Fruit fly (Drosophila melanogaster) whole organism, adult: Measurements from ENCODE around the gene CG1529.

Experiments
- CG11617 ChIP-seq: fragments of 200-800 bp; sonication (Bioruptor generic); optimal IDR thresholded peaks from 2 replicates; lab custom pipeline; 2017; ENCODE audit warnings: mild to moderate bottlenecking, missing biosample characterization, missing genetic modification reagents, missing genetic modification characterization
- CG12768 ChIP-seq: fragments of 200-800 bp; sonication (Bioruptor generic); optimal IDR thresholded peaks from 2 replicates; lab custom pipeline; 2017; ENCODE audit warnings: missing biosample characterization, missing genetic modification characterization, mild to moderate bottlenecking, moderate library complexity, missing genetic modification reagents
- CG14711 ChIP-seq: fragments of 200-800 bp; sonication (Bioruptor generic); optimal IDR thresholded peaks from 2 replicates; lab custom pipeline; 2018; ENCODE audit warnings: missing biosample characterization, mild to moderate bottlenecking, missing genetic modification characterization, moderate library complexity
- CG1620 ChIP-seq: fragments of 200-800 bp; sonication (Bioruptor generic); optimal IDR thresholded peaks from 2 replicates; lab custom pipeline; 2016; ENCODE audit warnings: missing biosample characterization, missing genetic modification characterization
- CG33017 ChIP-seq: fragments of 200-800 bp; sonication (Bioruptor generic); optimal IDR thresholded peaks from 2 replicates; lab custom pipeline; 2018; ENCODE audit warnings: missing biosample characterization, mild to moderate bottlenecking, missing genetic modification characterization, moderate library complexity
- CG5204 ChIP-seq: fragments of 200-800 bp; sonication (Bioruptor generic); optimal IDR thresholded peaks from 2 replicates; lab custom pipeline; 2016; ENCODE audit warnings: missing biosample characterization, missing genetic modification characterization
- CG7045 ChIP-seq: fragments of 200-800 bp; sonication (Bioruptor generic); optimal IDR thresholded peaks from 2 replicates; lab custom pipeline; 2017; ENCODE audit warnings: missing biosample characterization, mild to moderate bottlenecking, missing genetic modification characterization
- CG7101 ChIP-seq: fragments of 200-800 bp; sonication (Bioruptor generic); optimal IDR thresholded peaks from 2 replicates; lab custom pipeline; 2018; ENCODE audit warnings: missing biosample characterization, mild to moderate bottlenecking, missing genetic modification characterization, moderate library complexity
- Clk ChIP-seq: fragments of 200-800 bp; sonication (Bioruptor generic); optimal IDR thresholded peaks from 2 replicates; lab custom pipeline; 2017; ENCODE audit warnings: missing biosample characterization, missing genetic modification characterization
- Crg-1 ChIP-seq: fragments of 200-800 bp; sonication (Bioruptor generic); optimal IDR thresholded peaks from 2 replicates; lab custom pipeline; 2016; ENCODE audit warnings: missing biosample characterization, missing genetic modification characterization
- Hr96 ChIP-seq: fragments of 200-800 bp; sonication (Bioruptor generic); optimal IDR thresholded peaks from 2 replicates; lab custom pipeline; 2016; ENCODE audit warnings: missing biosample characterization, missing genetic modification characterization
- Mnt ChIP-seq: fragments of 200-800 bp; sonication (Bioruptor generic); optimal IDR thresholded peaks from 2 replicates; lab custom pipeline; 2016; ENCODE audit warnings: missing biosample characterization, mild to moderate bottlenecking, missing genetic modification characterization
- bab1 ChIP-seq: fragments of 200-800 bp; sonication (Bioruptor generic); optimal IDR thresholded peaks from 3 replicates; lab custom pipeline; 2019; ENCODE audit warnings: missing biosample characterization, mild to moderate bottlenecking, missing genetic modification characterization, moderate library complexity
- cic ChIP-seq: fragments of 200-800 bp; sonication (Bioruptor generic); optimal IDR thresholded peaks from 2 replicates; lab custom pipeline; 2017; ENCODE audit warnings: missing biosample characterization, mild to moderate bottlenecking, missing genetic modification characterization, moderate library complexity
- cnc ChIP-seq, 2 experiments: fragments of >200 bp; optimal IDR thresholded peaks; 2 replicates each; lab custom pipeline; 2017
- kay ChIP-seq: fragments of 200-800 bp; sonication (Bioruptor generic); peaks from one replicate; lab custom pipeline; 2016; ENCODE audit warnings: missing biosample characterization, missing genetic modification characterization, borderline replicate concordance
- ovo ChIP-seq: fragments of 200-800 bp; sonication (Bioruptor generic); optimal IDR thresholded peaks from 2 replicates; lab custom pipeline; 2016; ENCODE audit warnings: missing biosample characterization, missing genetic modification characterization
- pad ChIP-seq: fragments of 200-800 bp; sonication (Bioruptor generic); optimal IDR thresholded peaks from 3 replicates; lab custom pipeline; 2017; ENCODE audit warnings: missing biosample characterization, missing genetic modification characterization, mild to moderate bottlenecking, moderate library complexity, missing genetic modification reagents
- tj ChIP-seq: fragments of 200-800 bp; sonication (Bioruptor generic); optimal IDR thresholded peaks from 3 replicates; lab custom pipeline; 2017; ENCODE audit warnings: missing biosample characterization, mild to moderate bottlenecking, missing genetic modification characterization, moderate library complexity
- toe ChIP-seq: fragments of 200-800 bp; sonication (Bioruptor generic); optimal IDR thresholded peaks from 2 replicates; lab custom pipeline; 2016; ENCODE audit warnings: missing biosample characterization, missing genetic modification characterization

Gene CG1529

dm6 chrX:21054963-21055480 is 23.3 kb upstream of the CG1529 start:
- no peak for TF ChIP-seq CG12768 (GFP tag; lab: Kevin White, UChicago)
- TF ChIP-seq Mnt, result no peak
- no peak for TF ChIP-seq cic
- peak; percentile 2 for TF ChIP-seq tj (GFP tag; lab: Kevin White, UChicago)
- TF ChIP-seq pad (GFP tag; lab: Kevin White, UChicago), result peak; percentile 0

- TF ChIP-seq tj (GFP tag; lab: Kevin White, UChicago) (peak; percentile 84), Mnt (peak; percentile 96), CG7045 (GFP tag; lab: Kevin White, UChicago) (peak; percentile 89), toe (peak; percentile 81), ovo (peak; percentile 83), pad (GFP tag; lab: Kevin White, UChicago) (peak; percentile 84), bab1 (GFP tag; lab: Kevin White, UChicago) (peak; percentile 99), kay (GFP tag; lab: Kevin White, UChicago) (peak; percentile 83), Hr96 (GFP tag; lab: Kevin White, UChicago) (peak; percentile 98), cic (peak; percentile 75), CG11617 (peak; percentile 98), CG12768 (GFP tag; lab: Kevin White, UChicago) (peak; percentile 94), CG7101 (tag; lab: Kevin White, UChicago) (peak; percentile 98), CG1620 (GFP tag; lab: Kevin White, UChicago) (peak; percentile 95), Crg-1 (GFP tag; lab: Kevin White, UChicago) (peak; percentile 95), CG5204 (GFP tag; lab: Kevin White, UChicago) (peak; percentile 92), Clk (GFP tag; lab: Kevin White, UChicago) (peak; percentile 79), CG14711 (peak; percentile 95), CG33017 (tag; lab: Kevin White, UChicago) (peak; percentile 96), cnc (optimal IDR thresholded peaks at IDR 0.05; lab: Kevin White, UChicago) (no peak)
Measured at dm6 chrX:21053849-21054581, 22.3 kb upstream of the CG1529 start, which contains the start of the genes Stt3A and bves. Gene Stt3A (minus strand): TSS chrX:21053937. Gene bves (plus strand): TSS chrX:21053963.

dm6 chrX:21053099-21053715 is 21.5 kb upstream of the CG1529 start:
- TF ChIP-seq Clk (GFP tag; lab: Kevin White, UChicago) (no peak), CG11617 (peak; percentile 90), Crg-1 (GFP tag; lab: Kevin White, UChicago) (peak; percentile 79), CG7101 (tag; lab: Kevin White, UChicago) (peak; percentile 89), cic (no peak), pad (GFP tag; lab: Kevin White, UChicago) (peak; percentile 78), kay (GFP tag; lab: Kevin White, UChicago) (no peak), CG12768 (GFP tag; lab: Kevin White, UChicago) (peak; percentile 62), CG14711 (peak; percentile 75), CG1620 (GFP tag; lab: Kevin White, UChicago) (peak; percentile 88), bab1 (GFP tag; lab: Kevin White, UChicago) (peak; percentile 87), cnc (optimal IDR thresholded peaks at IDR 0.05; lab: Kevin White, UChicago) (no peak), toe (peak; percentile 68), Hr96 (GFP tag; lab: Kevin White, UChicago) (peak; percentile 94), CG7045 (GFP tag; lab: Kevin White, UChicago) (peak; percentile 18), ovo (peak; percentile 85), CG33017 (tag; lab: Kevin White, UChicago) (peak; percentile 44), CG5204 (GFP tag; lab: Kevin White, UChicago) (peak; percentile 56), tj (GFP tag; lab: Kevin White, UChicago) (peak; percentile 60), Mnt (peak; percentile 87)

dm6 chrX:21047717-21048116 is 16.0 kb upstream of the CG1529 start:
- TF ChIP-seq CG12768 (GFP tag; lab: Kevin White, UChicago) (no peak), Clk (GFP tag; lab: Kevin White, UChicago) (no peak), Crg-1 (GFP tag; lab: Kevin White, UChicago) (no peak), kay (GFP tag; lab: Kevin White, UChicago) (no peak), CG11617 (no peak), ovo (no peak), pad (GFP tag; lab: Kevin White, UChicago) (no peak), bab1 (GFP tag; lab: Kevin White, UChicago) (no peak), CG1620 (GFP tag; lab: Kevin White, UChicago) (no peak), CG14711 (no peak), CG33017 (tag; lab: Kevin White, UChicago) (no peak), CG7101 (tag; lab: Kevin White, UChicago) (no peak), cnc (optimal IDR thresholded peaks at IDR 0.05; lab: Kevin White, UChicago) (no peak), Mnt (no peak), toe (no peak), CG5204 (GFP tag; lab: Kevin White, UChicago) (no peak), cic (no peak)

- no peak for TF ChIP-seq Clk (GFP tag; lab: Kevin White, UChicago)
- no peak for TF ChIP-seq CG33017 (tag; lab: Kevin White, UChicago)
- TF ChIP-seq CG14711, result no peak
- no peak for TF ChIP-seq CG12768 (GFP tag; lab: Kevin White, UChicago)
- TF ChIP-seq CG5204 (GFP tag; lab: Kevin White, UChicago), result no peak
- no peak for TF ChIP-seq cic
- no peak for TF ChIP-seq cnc (optimal IDR thresholded peaks at IDR 0.05; lab: Kevin White, UChicago)
- TF ChIP-seq CG7101 (tag; lab: Kevin White, UChicago), result no peak
- TF ChIP-seq toe, result no peak
- no peak for TF ChIP-seq CG11617
Measured at dm6 chrX:21046141-21046540, 14.4 kb upstream of the CG1529 start.
